Worm (Caenorhabditis elegans) whole organism, midembryonic: ENCODE measurements around the gene T25D1.1.

Experiments
- T22C8.4 ChIP-seq: fragments of 200-800 bp; sonication (Bioruptor generic); IDR thresholded peaks from 2 replicates; pipeline ENCODE4 v1.3.6; 2022; ENCODE audit warnings: missing genetic modification characterization, missing compliant biosample characterization
- cog-1 ChIP-seq: sonication (generic microtip); optimal IDR thresholded peaks from 2 replicates; lab custom pipeline; 2016; ENCODE audit warnings: missing genetic modification characterization, missing compliant biosample characterization
- flt-1 ChIP-seq: fragments of 200-800 bp; sonication (Bioruptor generic); IDR thresholded peaks from 2 replicates; pipeline ENCODE4 v1.3.6; 2022; ENCODE audit warnings: missing genetic modification characterization, missing compliant biosample characterization
- klf-2 ChIP-seq: fragments of 200-800 bp; sonication (Bioruptor generic); conservative IDR thresholded peaks from 2 replicates; pipeline ENCODE4 v1.3.6; 2022; ENCODE audit warnings: missing genetic modification reagents, missing genetic modification characterization, missing compliant biosample characterization
- med-1 ChIP-seq: sonication (generic microtip); optimal IDR thresholded peaks from 2 replicates; lab custom pipeline; 2017; ENCODE audit warnings: missing genetic modification characterization, mild to moderate bottlenecking, missing compliant biosample characterization, antibody characterized with exemption, missing genetic modification reagents; ENCODE audit not compliant: insufficient read depth
- ref-1 ChIP-seq: fragments of 200-800 bp; sonication (Bioruptor generic); conservative IDR thresholded peaks from 2 replicates; pipeline ENCODE4 v1.3.6; 2022; ENCODE audit warnings: missing genetic modification reagents, missing genetic modification characterization, missing compliant biosample characterization
- tab-1 ChIP-seq: fragments of 200-800 bp; sonication (Bioruptor generic); IDR thresholded peaks from 2 replicates; pipeline ENCODE4 v1.3.6; 2022; ENCODE audit warnings: missing genetic modification characterization, missing compliant biosample characterization
- ztf-23 ChIP-seq: fragments of 200-800 bp; sonication (Bioruptor generic); IDR thresholded peaks from 2 replicates; pipeline ENCODE4 v1.3.6; 2022; ENCODE audit warnings: missing genetic modification reagents, missing genetic modification characterization, missing compliant biosample characterization
- ztf-29 ChIP-seq: fragments of 200-800 bp; sonication (Bioruptor generic); IDR thresholded peaks from 2 replicates; pipeline ENCODE4 v1.3.6; 2022; ENCODE audit warnings: missing genetic modification reagents, missing genetic modification characterization, missing compliant biosample characterization

Gene T25D1.1

DNA sequence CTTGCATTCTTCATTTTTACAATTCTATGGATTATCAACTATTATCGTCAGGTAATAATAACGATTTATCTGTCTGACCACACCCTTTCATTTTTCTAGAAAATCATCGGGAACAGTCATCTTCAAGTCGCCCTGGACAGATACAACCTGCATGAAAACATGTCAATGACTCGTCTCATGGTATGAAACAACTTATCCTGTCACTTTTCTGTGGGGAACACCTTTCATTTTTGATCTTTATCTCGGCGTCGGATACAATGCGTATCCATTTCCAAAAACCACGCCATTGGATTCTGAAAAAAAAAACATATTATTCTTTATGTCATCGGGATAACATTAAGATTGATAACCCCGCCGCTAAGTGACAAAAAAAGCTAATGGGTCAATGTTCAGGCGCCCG, 41.3 kb downstream of the T25D1.1 start:
- no peak for TF ChIP-seq flt-1 (GFP tag; lab: Robert Waterston, UW)
- TF ChIP-seq T22C8.4 (GFP tag; lab: Robert Waterston, UW): no peak
- no peak for TF ChIP-seq ztf-29
- TF ChIP-seq med-1: no peak
- no peak for TF ChIP-seq tab-1
- no peak for TF ChIP-seq ref-1 (GFP tag; lab: Robert Waterston, UW)
- TF ChIP-seq ztf-23 (GFP tag; lab: Robert Waterston, UW): no peak
- no peak for TF ChIP-seq klf-2 (GFP tag; lab: Robert Waterston, UW)
- no peak for TF ChIP-seq cog-1 (tag; lab: Kevin White, UChicago)

DNA sequence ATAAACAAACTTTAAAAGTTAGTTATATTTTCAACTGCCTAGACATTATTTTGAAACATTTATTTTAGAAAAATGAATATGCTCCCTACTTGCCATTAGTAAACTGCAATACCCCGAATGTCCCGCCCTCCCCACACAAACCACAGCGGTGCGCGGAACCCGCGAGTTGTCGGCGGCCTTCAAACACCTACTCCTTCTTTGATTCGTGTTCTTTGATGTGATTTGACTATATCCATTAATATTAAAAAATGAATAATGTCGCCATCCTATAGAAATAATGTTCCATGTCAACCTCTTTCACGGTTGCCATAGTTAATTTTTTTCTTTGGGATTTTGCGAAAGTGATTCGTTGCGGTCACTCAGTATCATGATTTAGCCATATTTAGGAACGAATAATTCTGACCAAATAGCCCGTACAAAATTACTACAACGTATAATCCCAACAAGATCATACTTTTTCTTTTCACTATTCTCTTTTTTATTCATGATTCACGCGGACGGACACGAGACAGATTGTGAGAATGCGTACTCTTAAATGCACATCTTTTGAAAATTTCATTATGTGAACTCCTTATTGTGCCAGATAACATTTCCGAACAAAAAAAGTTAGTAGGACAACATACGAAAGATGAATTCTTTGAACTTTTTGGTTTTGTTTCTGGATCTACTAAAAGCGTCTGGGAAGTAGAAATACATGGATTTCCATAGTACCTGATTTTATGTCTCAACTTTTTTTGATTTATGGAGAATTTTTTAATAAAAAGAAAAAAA, 45.1 kb downstream of the T25D1.1 start:
- TF ChIP-seq ztf-23 (GFP tag; lab: Robert Waterston, UW) (no peak), flt-1 (GFP tag; lab: Robert Waterston, UW) (0 out of 2 replicates have a peak, but pooled peaks have one; percentile 5)

ce11 chrX:16565781-16566180, 46.2 kb downstream of the T25D1.1 start:
- TF ChIP-seq cog-1 (tag; lab: Kevin White, UChicago) (no peak), flt-1 (GFP tag; lab: Robert Waterston, UW) (no peak), med-1 (no peak), tab-1 (no peak), ref-1 (GFP tag; lab: Robert Waterston, UW) (no peak), ztf-23 (GFP tag; lab: Robert Waterston, UW) (no peak), klf-2 (GFP tag; lab: Robert Waterston, UW) (no peak), T22C8.4 (GFP tag; lab: Robert Waterston, UW) (no peak), ztf-29 (no peak)

ce11 chrX:16566358-16566757, 46.7 kb downstream of the T25D1.1 start:
- no peak for TF ChIP-seq klf-2 (GFP tag; lab: Robert Waterston, UW)
- no peak for TF ChIP-seq ztf-29
- TF ChIP-seq ztf-23 (GFP tag; lab: Robert Waterston, UW): no peak
- no peak for TF ChIP-seq ref-1 (GFP tag; lab: Robert Waterston, UW)
- TF ChIP-seq flt-1 (GFP tag; lab: Robert Waterston, UW): no peak
- no peak for TF ChIP-seq T22C8.4 (GFP tag; lab: Robert Waterston, UW)
- no peak for TF ChIP-seq cog-1 (tag; lab: Kevin White, UChicago)
- no peak for TF ChIP-seq tab-1
- TF ChIP-seq med-1: no peak

DNA sequence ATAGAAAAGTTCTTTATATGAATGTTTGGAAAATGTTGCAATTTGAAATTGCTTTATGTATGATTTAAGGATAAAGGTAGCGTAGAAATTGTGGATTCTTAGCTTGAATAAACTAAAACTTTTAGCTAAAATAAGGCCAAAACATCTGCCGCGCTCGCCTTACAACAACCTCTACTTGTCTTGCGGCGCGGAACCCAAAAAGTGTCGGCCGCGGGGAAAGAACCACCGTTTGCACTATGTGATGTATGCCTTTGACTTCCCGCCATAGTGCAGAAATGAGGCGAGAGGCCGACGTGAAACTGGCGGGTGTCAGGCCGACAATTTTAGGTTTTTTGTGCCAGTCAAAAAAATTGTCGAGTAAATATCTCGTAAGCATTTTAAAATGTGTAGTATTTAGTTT, 52.3 kb downstream of the T25D1.1 start:
- TF ChIP-seq flt-1 (GFP tag; lab: Robert Waterston, UW) (no peak), med-1 (no peak), ref-1 (GFP tag; lab: Robert Waterston, UW) (no peak), ztf-23 (GFP tag; lab: Robert Waterston, UW) (no peak), klf-2 (GFP tag; lab: Robert Waterston, UW) (no peak)
